Fruit fly (Drosophila melanogaster) S2 (cell line): Measurements from ENCODE around the gene RpL3.

Experiments
- CG8478 ChIP-seq: fragments of >200 bp; optimal IDR thresholded peaks from 2 replicates; lab custom pipeline; 2018
- CTCF ChIP-seq, 2 experiments: fragments of >200 bp; optimal IDR thresholded peaks; 2 replicates each; lab custom pipeline; 2018

- TF ChIP-seq CG8478 (no peak), CTCF (optimal IDR thresholded peaks at IDR 0.05; lab: Kevin White, UChicago) (no peak)
Measured at dm6 chr3R:11197389-11197716, 24.3 kb upstream of the RpL3 start, which contains the start of gene cu.
